Fruit fly (Drosophila melanogaster) whole organism, pupa: ENCODE measurements around the gene Mekk1.

Source experiments
- CG10348 ChIP-seq: fragments of 200-800 bp; sonication (Bioruptor generic); IDR thresholded peaks from 2 replicates; pipeline ENCODE4 v1.3.6; 2022; ENCODE audit warnings: missing biosample characterization, missing genetic modification characterization
- CG12605 ChIP-seq: fragments of 200-800 bp; sonication (Bioruptor generic); IDR thresholded peaks from 2 replicates; pipeline ENCODE4 v1.3.6; 2022; ENCODE audit warnings: missing biosample characterization, missing genetic modification characterization
- CG17806 ChIP-seq: fragments of 200-800 bp; sonication (Bioruptor generic); optimal IDR thresholded peaks from 2 replicates; lab custom pipeline; 2018; ENCODE audit warnings: missing biosample characterization, mild to moderate bottlenecking, missing genetic modification characterization, moderate library complexity
- CG32121 ChIP-seq: fragments of 200-800 bp; sonication (Bioruptor generic); IDR thresholded peaks from 2 replicates; pipeline ENCODE4 v1.3.6; 2022; ENCODE audit warnings: missing biosample characterization, missing genetic modification characterization
- CG34367 ChIP-seq: fragments of 200-800 bp; sonication (Bioruptor generic); optimal IDR thresholded peaks from 2 replicates; lab custom pipeline; 2018; ENCODE audit warnings: missing biosample characterization, mild to moderate bottlenecking, missing genetic modification characterization
- CG4496 ChIP-seq: fragments of 200-800 bp; sonication (Bioruptor generic); IDR thresholded peaks from 3 replicates; pipeline ENCODE4 v1.3.6; 2022; ENCODE audit warnings: missing biosample characterization, missing genetic modification characterization
- CG8159 ChIP-seq: fragments of 200-800 bp; sonication (Bioruptor generic); optimal IDR thresholded peaks from 3 replicates; lab custom pipeline; 2018; ENCODE audit warnings: missing biosample characterization, mild to moderate bottlenecking, missing genetic modification characterization, moderate library complexity
- CG8301 ChIP-seq: fragments of 200-800 bp; sonication (Bioruptor generic); optimal IDR thresholded peaks from 2 replicates; lab custom pipeline; 2018; ENCODE audit warnings: missing biosample characterization, mild to moderate bottlenecking, missing genetic modification characterization
- CG9948 ChIP-seq: fragments of 200-800 bp; sonication (Bioruptor generic); optimal IDR thresholded peaks from 2 replicates; lab custom pipeline; 2018; ENCODE audit warnings: missing biosample characterization, mild to moderate bottlenecking, missing genetic modification characterization, moderate library complexity
- D1 ChIP-seq: fragments of 200-800 bp; sonication (Bioruptor generic); optimal IDR thresholded peaks from 2 replicates; lab custom pipeline; 2018; ENCODE audit warnings: missing biosample characterization, mild to moderate bottlenecking, missing genetic modification characterization, moderate library complexity
- Ets98B ChIP-seq: fragments of 200-800 bp; sonication (Bioruptor generic); IDR thresholded peaks from 2 replicates; pipeline ENCODE4 v1.3.6; 2022; ENCODE audit warnings: missing biosample characterization, missing genetic modification characterization
- Pif1A ChIP-seq: fragments of 200-800 bp; sonication (Bioruptor generic); optimal IDR thresholded peaks from 3 replicates; lab custom pipeline; 2016; ENCODE audit warnings: missing biosample characterization, missing genetic modification characterization
- Pif1B ChIP-seq: fragments of 200-800 bp; sonication (Bioruptor generic); optimal IDR thresholded peaks from 3 replicates; lab custom pipeline; 2016; ENCODE audit warnings: missing biosample characterization, missing genetic modification characterization
- Snoo ChIP-seq: fragments of 200-800 bp; sonication (Bioruptor generic); optimal IDR thresholded peaks from 3 replicates; lab custom pipeline; 2017; ENCODE audit warnings: missing biosample characterization, mild to moderate bottlenecking, missing genetic modification characterization, inconsistent platforms
- gl ChIP-seq: fragments of 200-800 bp; sonication (Bioruptor generic); optimal IDR thresholded peaks from 2 replicates; lab custom pipeline; 2018; ENCODE audit warnings: missing biosample characterization, mild to moderate bottlenecking, missing genetic modification characterization

Gene Mekk1

DNA sequence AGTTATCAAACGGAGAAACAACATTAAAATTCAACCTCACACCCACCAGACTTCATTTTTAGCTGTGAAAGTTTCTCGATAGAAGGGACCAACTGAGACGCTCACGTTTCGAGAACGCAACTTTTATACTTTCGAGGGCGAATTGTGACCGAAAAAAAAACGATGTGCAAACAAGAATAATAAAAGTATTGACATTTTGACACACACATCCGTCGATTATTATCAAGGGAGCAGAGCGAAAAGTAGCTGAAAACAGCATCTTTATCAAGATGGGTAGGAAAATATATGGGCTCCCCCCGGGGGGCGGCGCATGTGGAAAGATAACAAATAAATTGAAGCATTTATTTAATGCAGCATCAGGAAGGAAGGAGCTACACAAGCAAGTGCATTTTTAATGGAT is 49.8 kb downstream of the Mekk1 start, which contains the start of gene CG14300:
CG14300 (minus strand) TSS at position 101 of the 400 bp plus-strand sequence.
- TF ChIP-seq Ets98B (GFP tag; lab: Robert Waterston, UW) (no peak), CG10348 (no peak), CG9948 (tag; lab: Kevin White, UChicago) (no peak), D1 (no peak), gl (no peak), CG34367 (tag; lab: Kevin White, UChicago) (no peak)

DNA sequence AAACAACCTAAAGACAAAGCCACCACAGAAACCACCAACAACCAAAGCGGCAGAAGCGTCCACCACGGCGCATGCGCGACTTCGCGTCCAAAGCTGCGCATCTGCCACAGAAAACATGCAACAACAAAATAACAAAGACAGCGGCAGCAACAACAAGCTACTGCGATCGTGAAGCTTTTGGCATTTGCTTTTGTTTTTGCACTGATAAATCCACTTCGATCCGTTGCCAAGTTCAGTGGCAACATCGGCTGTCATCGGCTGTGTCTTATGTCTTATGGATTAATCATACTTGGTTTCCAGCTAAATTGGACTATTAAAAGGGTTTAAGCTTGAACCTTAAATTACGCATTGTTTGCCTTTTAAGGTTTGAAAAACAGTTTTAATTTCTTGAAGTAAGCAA is 50.8 kb downstream of the Mekk1 start, which contains the start of gene Muc91C:
Muc91C (minus strand) TSS at position 101 of the 400 bp plus-strand sequence.
- TF ChIP-seq CG34367 (tag; lab: Kevin White, UChicago) (no peak), Pif1B (GFP tag; lab: Kevin White, UChicago) (no peak), CG12605 (no peak), CG8301 (tag; lab: Kevin White, UChicago) (no peak), CG17806 (tag; lab: Kevin White, UChicago) (no peak), CG9948 (tag; lab: Kevin White, UChicago) (no peak), CG32121 (no peak), CG10348 (no peak), Ets98B (GFP tag; lab: Robert Waterston, UW) (no peak), Pif1A (GFP tag; lab: Kevin White, UChicago) (no peak), CG4496 (GFP tag; lab: Robert Waterston, UW) (no peak), CG8159 (tag; lab: Kevin White, UChicago) (no peak), Snoo (tag; lab: Kevin White, UChicago) (no peak), gl (no peak)
